Fruit fly (Drosophila melanogaster) whole organism, embryonic: Measurements from ENCODE around the gene ss.
A peak's percentile ranks its signal among the peaks of the same experiment; 100 is the strongest.

Experiments
- Abd-B ChIP-seq: fragments of 200-800 bp; sonication (Bioruptor generic); optimal IDR thresholded peaks from 2 replicates; lab custom pipeline; 2018; ENCODE audit warnings: missing biosample characterization, mild to moderate bottlenecking, missing genetic modification characterization, moderate library complexity
- Atf6 ChIP-seq: fragments of 200-800 bp; sonication (Bioruptor generic); IDR thresholded peaks from 2 replicates; pipeline ENCODE4 v1.3.6; 2022; ENCODE audit warnings: missing biosample characterization, missing genetic modification characterization
- CG10321 ChIP-seq: fragments of 200-800 bp; sonication (Bioruptor generic); IDR thresholded peaks from 2 replicates; pipeline ENCODE4 v1.3.6; 2022; ENCODE audit warnings: missing biosample characterization, missing genetic modification characterization
- CG10654 ChIP-seq: fragments of 200-800 bp; sonication (Bioruptor generic); optimal IDR thresholded peaks from 2 replicates; lab custom pipeline; 2016; ENCODE audit warnings: missing biosample characterization, missing genetic modification characterization
- CG12769 ChIP-seq: fragments of 200-800 bp; sonication (Bioruptor generic); optimal IDR thresholded peaks from 2 replicates; lab custom pipeline; 2019; ENCODE audit warnings: missing biosample characterization, mild to moderate bottlenecking, missing genetic modification characterization, moderate library complexity
- CG13296 ChIP-seq: fragments of 200-800 bp; sonication (Bioruptor generic); optimal IDR thresholded peaks from 3 replicates; lab custom pipeline; 2018; ENCODE audit warnings: missing biosample characterization, mild to moderate bottlenecking, missing genetic modification characterization
- CG13894 ChIP-seq: fragments of 200-800 bp; sonication (Bioruptor generic); optimal IDR thresholded peaks from 3 replicates; lab custom pipeline; 2018; ENCODE audit warnings: missing biosample characterization, mild to moderate bottlenecking, missing genetic modification characterization, moderate library complexity
- CG15479 ChIP-seq: fragments of 200-800 bp; sonication (Bioruptor generic); optimal IDR thresholded peaks from 3 replicates; lab custom pipeline; 2019; ENCODE audit warnings: missing biosample characterization, mild to moderate bottlenecking, missing genetic modification characterization, moderate library complexity
- CG1602 ChIP-seq: fragments of 200-800 bp; sonication (Bioruptor generic); optimal IDR thresholded peaks from 3 replicates; lab custom pipeline; 2016; ENCODE audit warnings: missing biosample characterization, missing genetic modification characterization
- CG1792 ChIP-seq: fragments of 200-800 bp; sonication (Bioruptor generic); optimal IDR thresholded peaks from 2 replicates; lab custom pipeline; 2016; ENCODE audit warnings: missing biosample characterization, missing genetic modification characterization
- CG1832 ChIP-seq: fragments of 200-800 bp; sonication (Bioruptor generic); optimal IDR thresholded peaks from 2 replicates; lab custom pipeline; 2017; ENCODE audit warnings: missing biosample characterization, mild to moderate bottlenecking, missing genetic modification characterization, inconsistent platforms
- CG2202 ChIP-seq: fragments of 200-800 bp; sonication (Bioruptor generic); optimal IDR thresholded peaks from 2 replicates; lab custom pipeline; 2018; ENCODE audit warnings: missing biosample characterization, mild to moderate bottlenecking, missing genetic modification characterization
- CG2889 ChIP-seq: fragments of 200-800 bp; sonication (Bioruptor generic); IDR thresholded peaks from 3 replicates; pipeline ENCODE4 v1.3.6; 2022; ENCODE audit warnings: missing biosample characterization, missing genetic modification characterization
- CG3838 ChIP-seq: fragments of 200-800 bp; sonication (Bioruptor generic); optimal IDR thresholded peaks from 3 replicates; lab custom pipeline; 2016; ENCODE audit warnings: missing biosample characterization, missing genetic modification characterization
- CG4424 ChIP-seq: fragments of 200-800 bp; sonication (Bioruptor generic); optimal IDR thresholded peaks from 3 replicates; lab custom pipeline; 2016; ENCODE audit warnings: missing biosample characterization, missing genetic modification characterization
- CG6254 ChIP-seq: fragments of 200-800 bp; sonication (Bioruptor generic); optimal IDR thresholded peaks from 3 replicates; lab custom pipeline; 2017; ENCODE audit warnings: mild to moderate bottlenecking, missing biosample characterization, missing genetic modification reagents, missing genetic modification characterization
- CG6854 ChIP-seq: fragments of 200-800 bp; sonication (Bioruptor generic); optimal IDR thresholded peaks from 3 replicates; lab custom pipeline; 2017; ENCODE audit warnings: missing biosample characterization, mild to moderate bottlenecking, missing genetic modification characterization
- CG7357 ChIP-seq: fragments of 200-800 bp; sonication (Bioruptor generic); IDR thresholded peaks from 3 replicates; pipeline ENCODE4 v1.3.6; 2022; ENCODE audit warnings: missing biosample characterization, missing genetic modification characterization
- CG7372 ChIP-seq: fragments of 200-800 bp; sonication (Bioruptor generic); IDR thresholded peaks from 2 replicates; pipeline ENCODE4 v1.3.6; 2022; ENCODE audit warnings: missing biosample characterization, missing genetic modification characterization
- CG8944 ChIP-seq: fragments of 200-800 bp; sonication (Bioruptor generic); optimal IDR thresholded peaks from 3 replicates; lab custom pipeline; 2016; ENCODE audit warnings: missing biosample characterization, missing genetic modification characterization
- Doc3 ChIP-seq: fragments of 200-800 bp; sonication (Bioruptor generic); IDR thresholded peaks from 3 replicates; pipeline ENCODE4 v1.3.6; 2022; ENCODE audit warnings: missing biosample characterization, missing genetic modification characterization; ENCODE audit not compliant: partially characterized antibody
- Ets65A ChIP-seq: fragments of 200-800 bp; sonication (Bioruptor generic); peaks from one replicate; lab custom pipeline; 2016; ENCODE audit warnings: missing biosample characterization, missing genetic modification characterization
- Ets97D ChIP-seq: fragments of 200-800 bp; sonication (Bioruptor generic); optimal IDR thresholded peaks from 3 replicates; lab custom pipeline; 2016; ENCODE audit warnings: missing biosample characterization, missing genetic modification characterization
- Fer1 ChIP-seq: fragments of 200-800 bp; sonication (Bioruptor generic); optimal IDR thresholded peaks from 2 replicates; lab custom pipeline; 2017; ENCODE audit warnings: missing biosample characterization, mild to moderate bottlenecking, missing genetic modification characterization
- Hand ChIP-seq: fragments of 200-800 bp; sonication (Bioruptor generic); optimal IDR thresholded peaks from 2 replicates; lab custom pipeline; 2017; ENCODE audit warnings: mild to moderate bottlenecking, missing biosample characterization, missing genetic modification reagents, missing genetic modification characterization
- Hr3 ChIP-seq: fragments of 200-800 bp; sonication (Bioruptor generic); optimal IDR thresholded peaks from 3 replicates; lab custom pipeline; 2016; ENCODE audit warnings: missing biosample characterization, missing genetic modification characterization
- MTF-1 ChIP-seq: fragments of 200-800 bp; sonication (Bioruptor generic); optimal IDR thresholded peaks from 2 replicates; lab custom pipeline; 2018; ENCODE audit warnings: missing biosample characterization, mild to moderate bottlenecking, missing genetic modification characterization, borderline replicate concordance
- Meics ChIP-seq: fragments of 200-800 bp; sonication (Bioruptor generic); optimal IDR thresholded peaks from 2 replicates; lab custom pipeline; 2017; ENCODE audit warnings: missing biosample characterization, mild to moderate bottlenecking, missing genetic modification characterization
- NFAT ChIP-seq: fragments of 200-800 bp; sonication (Bioruptor generic); IDR thresholded peaks from 2 replicates; pipeline ENCODE4 v1.3.6; 2022; ENCODE audit warnings: missing biosample characterization, missing genetic modification characterization
- Spps ChIP-seq: fragments of 200-800 bp; sonication (Bioruptor generic); optimal IDR thresholded peaks from 2 replicates; lab custom pipeline; 2018; ENCODE audit warnings: missing biosample characterization, mild to moderate bottlenecking, missing genetic modification characterization
- Xrp1 ChIP-seq: fragments of 200-800 bp; sonication (Bioruptor generic); IDR thresholded peaks from 2 replicates; pipeline ENCODE4 v1.3.6; 2022; ENCODE audit warnings: missing biosample characterization, missing genetic modification characterization
- YL-1 ChIP-seq: fragments of 200-800 bp; sonication (Bioruptor generic); optimal IDR thresholded peaks from 3 replicates; lab custom pipeline; 2017; ENCODE audit warnings: missing biosample characterization, mild to moderate bottlenecking, missing genetic modification characterization
- al ChIP-seq: fragments of 200-800 bp; sonication (Bioruptor generic); IDR thresholded peaks from 2 replicates; pipeline ENCODE4 v1.3.6; 2022; ENCODE audit warnings: missing biosample characterization, missing genetic modification characterization
- cad ChIP-seq: fragments of >200 bp; optimal IDR thresholded peaks from 2 replicates; lab custom pipeline; 2017; ENCODE audit warnings: missing biosample characterization, missing genetic modification characterization
- dati ChIP-seq: fragments of 200-800 bp; sonication (Bioruptor generic); IDR thresholded peaks from 2 replicates; pipeline ENCODE4 v1.3.6; 2022; ENCODE audit warnings: missing biosample characterization, missing genetic modification characterization
- gce ChIP-seq: fragments of 200-800 bp; sonication (Bioruptor generic); IDR thresholded peaks from 3 replicates; pipeline ENCODE4 v1.3.6; 2022; ENCODE audit warnings: missing biosample characterization, missing genetic modification characterization
- gfzf ChIP-seq: fragments of 200-800 bp; sonication (Bioruptor generic); optimal IDR thresholded peaks from 2 replicates; lab custom pipeline; 2016; ENCODE audit warnings: missing biosample characterization, mild to moderate bottlenecking, missing genetic modification characterization, moderate library complexity
- grau ChIP-seq: fragments of 200-800 bp; optimal IDR thresholded peaks from 3 replicates; lab custom pipeline; 2019; ENCODE audit warnings: missing biosample characterization, mild to moderate bottlenecking, missing genetic modification characterization, moderate library complexity
- hbn ChIP-seq: fragments of 200-800 bp; sonication (Bioruptor generic); IDR thresholded peaks from 2 replicates; pipeline ENCODE4 v1.3.6; 2022; ENCODE audit warnings: missing biosample characterization, missing genetic modification characterization; ENCODE audit not compliant: partially characterized antibody
- jigr1 ChIP-seq: fragments of 200-800 bp; sonication (Bioruptor generic); IDR thresholded peaks from 3 replicates; pipeline ENCODE4 v1.3.6; 2022; ENCODE audit warnings: missing biosample characterization, missing genetic modification characterization
- jumu ChIP-seq: fragments of 200-800 bp; sonication (Bioruptor generic); optimal IDR thresholded peaks from 3 replicates; lab custom pipeline; 2016; ENCODE audit warnings: missing biosample characterization, missing genetic modification characterization
- odd ChIP-seq: fragments of 200-800 bp; sonication (Bioruptor generic); optimal IDR thresholded peaks from 2 replicates; lab custom pipeline; 2017; ENCODE audit warnings: missing biosample characterization, mild to moderate bottlenecking, missing genetic modification characterization
- pfk ChIP-seq: fragments of 200-800 bp; sonication (Bioruptor generic); optimal IDR thresholded peaks from 2 replicates; lab custom pipeline; 2018; ENCODE audit warnings: missing biosample characterization, mild to moderate bottlenecking, missing genetic modification characterization, moderate library complexity
- prd ChIP-seq, 3 experiments: fragments of >200 bp in 2 of 3; fragments of 200-800 bp in 1 of 3; sonication (Bioruptor generic) in 1 of 3; optimal IDR thresholded peaks in 2 of 3; IDR thresholded peaks in 1 of 3; 2 replicates in 2 of 3; 3 replicates in 1 of 3; pipeline versions ENCODE4 v1.3.6 to Lab custom; 2017 to 2022; ENCODE audit warnings: missing biosample characterization in 1 of 3, missing genetic modification characterization in 1 of 3
- pum ChIP-seq: fragments of 200-800 bp; sonication (Bioruptor generic); optimal IDR thresholded peaks from 2 replicates; lab custom pipeline; 2016; ENCODE audit warnings: missing biosample characterization, missing genetic modification characterization
- run ChIP-seq: fragments of 200-800 bp; sonication (Bioruptor generic); optimal IDR thresholded peaks from 3 replicates; lab custom pipeline; 2018; ENCODE audit warnings: missing biosample characterization, mild to moderate bottlenecking, missing genetic modification characterization
- sr ChIP-seq: fragments of 200-800 bp; sonication (Bioruptor generic); IDR thresholded peaks from 3 replicates; pipeline ENCODE4 v1.3.6; 2022; ENCODE audit warnings: missing biosample characterization, missing genetic modification characterization
- tin ChIP-seq: fragments of 200-800 bp; sonication (Bioruptor generic); optimal IDR thresholded peaks from 3 replicates; lab custom pipeline; 2016; ENCODE audit warnings: missing biosample characterization, missing genetic modification characterization
- unc-4 ChIP-seq: fragments of 200-800 bp; sonication (Bioruptor generic); IDR thresholded peaks from 2 replicates; pipeline ENCODE4 v1.3.6; 2022; ENCODE audit warnings: missing biosample characterization, missing genetic modification characterization; ENCODE audit not compliant: partially characterized antibody
- vvl ChIP-seq: fragments of 200-800 bp; sonication (Bioruptor generic); IDR thresholded peaks from 2 replicates; pipeline ENCODE4 v1.3.6; 2022; ENCODE audit warnings: missing biosample characterization, missing genetic modification characterization

ss gene

DNA sequence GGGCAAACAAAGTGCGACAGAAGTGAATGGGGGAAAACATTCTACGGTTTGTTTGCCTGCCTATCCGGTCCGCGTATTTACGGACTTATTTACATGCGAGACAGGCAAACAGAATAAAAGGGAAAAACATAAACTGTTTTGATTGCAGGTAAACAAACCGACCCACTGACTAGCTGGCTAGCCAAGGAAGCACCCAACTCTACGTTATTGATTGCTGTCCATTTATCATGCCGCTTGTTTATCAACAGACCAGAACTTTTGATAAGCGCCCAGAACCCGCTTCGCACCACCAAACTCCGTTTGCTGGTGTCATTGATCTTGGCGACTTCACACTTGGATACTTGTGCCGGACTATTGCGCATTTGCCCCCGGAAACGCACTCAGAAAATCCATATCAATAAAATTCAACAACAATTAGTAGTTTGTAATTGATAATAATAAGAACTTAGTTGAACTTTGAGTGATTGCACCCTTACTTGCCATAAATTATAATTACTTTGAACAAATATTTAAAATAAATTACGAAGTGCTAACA lies 71.6 kb downstream of the ss start (continued):
- peak; percentile 9 for TF ChIP-seq CG6854 (GFP tag; lab: Kevin White, UChicago)
- 0 out of 3 replicates have a peak, but pooled peaks have one; percentile 35 for TF ChIP-seq CG2889
- peak; percentile 3 for TF ChIP-seq CG10654
- peak; percentile 21; the same call in 1 of the 2 replicates for TF ChIP-seq CG10321
- no peak for TF ChIP-seq dati (GFP tag; lab: Robert Waterston, UW)
- TF ChIP-seq CG1602 (GFP tag; lab: Kevin White, UChicago), result peak; percentile 29
- peak; percentile 28 for TF ChIP-seq jumu
- 0 out of 3 replicates have a peak, but pooled peaks have one; percentile 34 for TF ChIP-seq sr
- no peak for TF ChIP-seq Hr3 (GFP tag; lab: Kevin White, UChicago)
- TF ChIP-seq Spps (tag; lab: Kevin White, UChicago), result peak; percentile 51
- TF ChIP-seq prd (optimal IDR thresholded peaks at IDR 0.05; lab: Kevin White, UChicago), result no peak
- peak; percentile 46; the same call in 2 of the 3 replicates for TF ChIP-seq prd (GFP tag; IDR thresholded peaks at IDR 0.05; lab: Robert Waterston, UW)
- TF ChIP-seq Ets97D (GFP tag; lab: Kevin White, UChicago), result no peak
- peak; percentile 13 for TF ChIP-seq pfk (GFP tag; lab: Kevin White, UChicago)
- TF ChIP-seq Hand (GFP tag; lab: Kevin White, UChicago), result no peak
- TF ChIP-seq vvl (GFP tag; lab: Robert Waterston, UW), result no peak
- TF ChIP-seq CG3838, result peak; percentile 58
- peak; percentile 77 for TF ChIP-seq odd
- peak; percentile 52 for TF ChIP-seq MTF-1 (GFP tag; lab: Kevin White, UChicago)
- TF ChIP-seq CG4424, result peak; percentile 28
- no peak for TF ChIP-seq CG15479 (GFP tag; lab: Kevin White, UChicago)
- TF ChIP-seq Fer1, result peak; percentile 30
- TF ChIP-seq NFAT (GFP tag; lab: Robert Waterston, UW), result peak; percentile 71
- no peak for TF ChIP-seq tin (GFP tag; lab: Kevin White, UChicago)
- TF ChIP-seq CG13296 (GFP tag; lab: Kevin White, UChicago), result peak; percentile 73
- no peak for TF ChIP-seq CG7372
- TF ChIP-seq CG13894 (tag; lab: Kevin White, UChicago), result no peak
- TF ChIP-seq CG2202, result peak; percentile 88
- no peak for TF ChIP-seq Abd-B (GFP tag; lab: Kevin White, UChicago)
- no peak for TF ChIP-seq CG7357 (GFP tag; lab: Robert Waterston, UW)
- TF ChIP-seq YL-1 (GFP tag; lab: Kevin White, UChicago), result peak; percentile 65
- peak; percentile 7; the same call in 1 of the 2 replicates for TF ChIP-seq al
- peak; percentile 63 for TF ChIP-seq CG1792 (GFP tag; lab: Kevin White, UChicago)
- TF ChIP-seq Ets65A (GFP tag; lab: Kevin White, UChicago), result no peak
- peak; percentile 30 for TF ChIP-seq CG8944
- TF ChIP-seq gfzf (GFP tag; lab: Kevin White, UChicago), result no peak
- peak; percentile 79 for TF ChIP-seq CG12769 (tag; lab: Kevin White, UChicago)
- no peak for TF ChIP-seq hbn
- no peak for TF ChIP-seq cad (GFP tag; lab: Kevin White, UChicago)
- peak; percentile 19 for TF ChIP-seq pum (GFP tag; lab: Kevin White, UChicago)
- no peak for TF ChIP-seq CG1832 (GFP tag; lab: Kevin White, UChicago)
- peak; percentile 38 for TF ChIP-seq grau
- peak; percentile 87 for TF ChIP-seq Xrp1
- peak; percentile 61 for TF ChIP-seq Meics (GFP tag; lab: Kevin White, UChicago)
- peak; percentile 80; the same call in 2 of the 3 replicates for TF ChIP-seq gce (GFP tag; lab: Robert Waterston, UW)
- peak; percentile 66 for TF ChIP-seq CG6254 (GFP tag; lab: Kevin White, UChicago)
- no peak for TF ChIP-seq unc-4
- TF ChIP-seq Doc3 (GFP tag; lab: Robert Waterston, UW), result no peak
- TF ChIP-seq run (tag; lab: Kevin White, UChicago), result peak; percentile 11
- peak; percentile 44; the same call in 1 of the 2 replicates for TF ChIP-seq Atf6 (GFP tag; lab: Robert Waterston, UW)
- no peak for TF ChIP-seq jigr1
